Worm (Caenorhabditis elegans): ENCODE results near the gene nhr-258.

- TF ChIP-seq lin-15B (tag; optimal IDR thresholded peaks at IDR 0.05): no peak
- peak; percentile 98 for TF ChIP-seq elt-2 (tag; optimal IDR thresholded peaks at IDR 0.05)
- no peak for TF ChIP-seq R02D3.7 (tag; optimal IDR thresholded peaks at IDR 0.05)
- no peak for TF ChIP-seq ceh-28 (tag; optimal IDR thresholded peaks at IDR 0.05)
- TF ChIP-seq nhr-237 (tag; optimal IDR thresholded peaks at IDR 0.05): no peak
- TF ChIP-seq nhr-25 (tag; optimal IDR thresholded peaks at IDR 0.05): no peak
- no peak for TF ChIP-seq nfya-1 (tag; optimal IDR thresholded peaks at IDR 0.05; ENCODE audit: insufficient read depth)
- no peak for TF ChIP-seq nhr-67 (tag; optimal IDR thresholded peaks at IDR 0.05)
- peak; percentile 100 for TF ChIP-seq pqm-1 (tag; optimal IDR thresholded peaks at IDR 0.05)
- peak; percentile 35 for TF ChIP-seq jun-1 (tag; optimal IDR thresholded peaks at IDR 0.05)
Observed at ce11 chrIV:8032135-8032915, 12.4 kb upstream of the nhr-258 start.
